Worm (Caenorhabditis elegans) whole organism, L2 larva: Measurements from ENCODE around the gene rpl-43.

ENCODE experiments used
- C34F6.9 ChIP-seq: fragments of 150-350 bp; optimal IDR thresholded peaks from 2 replicates; lab custom pipeline; 2014; ENCODE audit warnings: missing biosample characterization, missing genetic modification characterization
- F13H6.1 ChIP-seq: sonication (generic microtip); optimal IDR thresholded peaks from 2 replicates; lab custom pipeline; 2016; ENCODE audit warnings: missing genetic modification characterization, missing compliant biosample characterization
- R02D3.7 ChIP-seq: fragments of 150-350 bp; optimal IDR thresholded peaks from 2 replicates; lab custom pipeline; 2014; ENCODE audit warnings: missing biosample characterization, missing genetic modification characterization
- ZK546.5 ChIP-seq: sonication (generic microtip); optimal IDR thresholded peaks from 2 replicates; lab custom pipeline; 2017; ENCODE audit warnings: missing biosample characterization, missing genetic modification characterization
- alr-1 ChIP-seq: fragments of 150-350 bp; optimal IDR thresholded peaks from 2 replicates; lab custom pipeline; 2014; ENCODE audit warnings: missing biosample characterization, missing genetic modification characterization
- aly-2 ChIP-seq: fragments of 150-350 bp; optimal IDR thresholded peaks from 2 replicates; lab custom pipeline; 2014; ENCODE audit warnings: missing biosample characterization, missing genetic modification characterization
- ceh-16 ChIP-seq: fragments of 150-350 bp; optimal IDR thresholded peaks from 2 replicates; lab custom pipeline; 2014; ENCODE audit warnings: missing biosample characterization, missing genetic modification characterization
- ceh-82 ChIP-seq: fragments of 150-350 bp; optimal IDR thresholded peaks from 2 replicates; lab custom pipeline; 2014; ENCODE audit warnings: missing biosample characterization, missing genetic modification characterization
- crh-2 ChIP-seq: sonication (generic microtip); optimal IDR thresholded peaks from 2 replicates; lab custom pipeline; 2017; ENCODE audit warnings: missing biosample characterization, missing genetic modification characterization
- dmd-4 ChIP-seq: sonication (generic microtip); optimal IDR thresholded peaks from 2 replicates; lab custom pipeline; 2017; ENCODE audit warnings: missing biosample characterization, missing genetic modification characterization
- egl-27 ChIP-seq: sonication (generic microtip); optimal IDR thresholded peaks from 3 replicates; lab custom pipeline; 2017; ENCODE audit warnings: missing biosample characterization, missing genetic modification reagents, missing genetic modification characterization
- elt-1 ChIP-seq: fragments of 150-350 bp; optimal IDR thresholded peaks from 2 replicates; lab custom pipeline; 2014; ENCODE audit warnings: missing biosample characterization, missing genetic modification characterization
- fos-1 ChIP-seq: fragments of 150-350 bp; optimal IDR thresholded peaks from 2 replicates; lab custom pipeline; 2014; ENCODE audit warnings: missing biosample characterization, missing genetic modification characterization
- lin-11 ChIP-seq: fragments of 150-350 bp; sonication (generic microtip); optimal IDR thresholded peaks from 2 replicates; lab custom pipeline; 2014; ENCODE audit warnings: missing biosample characterization, missing genetic modification characterization, inconsistent platforms, mixed read lengths
- lsy-2 ChIP-seq, 2 experiments: fragments of 150-350 bp in 1 of 2; sonication (generic microtip) in 1 of 2; optimal IDR thresholded peaks; 2 replicates each; lab custom pipeline; 2014 to 2017; ENCODE audit warnings: missing biosample characterization in 2 of 2, missing genetic modification characterization in 2 of 2
- mab-5 ChIP-seq: fragments of 150-350 bp; optimal IDR thresholded peaks from 2 replicates; lab custom pipeline; 2014; ENCODE audit warnings: missing biosample characterization, missing genetic modification characterization
- mbf-1 ChIP-seq: sonication (generic microtip); optimal IDR thresholded peaks from 2 replicates; lab custom pipeline; 2017; ENCODE audit warnings: missing biosample characterization, missing genetic modification characterization
- mdl-1 ChIP-seq, 2 experiments: fragments of 150-350 bp in 1 of 2; sonication (generic microtip) in 1 of 2; optimal IDR thresholded peaks; 2 replicates each; lab custom pipeline; 2017; ENCODE audit warnings: missing biosample characterization in 2 of 2, missing genetic modification characterization in 2 of 2
- nhr-10 ChIP-seq: sonication (generic microtip); optimal IDR thresholded peaks from 2 replicates; lab custom pipeline; 2017; ENCODE audit warnings: missing biosample characterization, missing genetic modification characterization
- nhr-11 ChIP-seq: fragments of 150-350 bp; optimal IDR thresholded peaks from 2 replicates; lab custom pipeline; 2014; ENCODE audit warnings: missing biosample characterization, missing genetic modification characterization
- nhr-12 ChIP-seq: fragments of 150-350 bp; optimal IDR thresholded peaks from 2 replicates; lab custom pipeline; 2014; ENCODE audit warnings: missing biosample characterization, missing genetic modification characterization
- nhr-237 ChIP-seq: fragments of 150-350 bp; optimal IDR thresholded peaks from 2 replicates; lab custom pipeline; 2014; ENCODE audit warnings: missing biosample characterization, missing genetic modification characterization
- nhr-25 ChIP-seq: fragments of 150-350 bp; sonication (generic microtip); optimal IDR thresholded peaks from 3 replicates; lab custom pipeline; 2014; ENCODE audit warnings: missing biosample characterization, missing genetic modification characterization
- nhr-6 ChIP-seq: fragments of 150-350 bp; optimal IDR thresholded peaks from 2 replicates; lab custom pipeline; 2014; ENCODE audit warnings: missing biosample characterization, missing genetic modification characterization
- nhr-77 ChIP-seq: fragments of 150-350 bp; optimal IDR thresholded peaks from 2 replicates; lab custom pipeline; 2014; ENCODE audit warnings: missing biosample characterization, missing genetic modification characterization
- peb-1 ChIP-seq: fragments of 150-350 bp; optimal IDR thresholded peaks from 2 replicates; lab custom pipeline; 2014; ENCODE audit warnings: missing biosample characterization, missing genetic modification characterization
- sem-4 ChIP-seq: fragments of 150-350 bp; optimal IDR thresholded peaks from 2 replicates; lab custom pipeline; 2014; ENCODE audit warnings: missing biosample characterization, missing genetic modification reagents, missing genetic modification characterization
- skn-1 ChIP-seq: sonication (generic microtip); optimal IDR thresholded peaks from 2 replicates; lab custom pipeline; 2017; ENCODE audit warnings: missing biosample characterization, missing genetic modification characterization
- sma-3 ChIP-seq: sonication (generic microtip); optimal IDR thresholded peaks from 2 replicates; lab custom pipeline; 2016; ENCODE audit warnings: missing genetic modification reagents, missing genetic modification characterization, missing compliant biosample characterization
- sma-9 ChIP-seq, 2 experiments: fragments of 150-350 bp in 1 of 2; sonication (generic microtip) in 1 of 2; optimal IDR thresholded peaks; 2 replicates each; lab custom pipeline; 2014 to 2016; ENCODE audit warnings: missing genetic modification characterization in 2 of 2, mild to moderate bottlenecking in 1 of 2, missing biosample characterization in 1 of 2, missing compliant biosample characterization in 1 of 2, missing genetic modification reagents in 1 of 2, moderate library complexity in 1 of 2
- snpc-4 ChIP-seq: fragments of 150-350 bp; optimal IDR thresholded peaks from 2 replicates; lab custom pipeline; 2014; ENCODE audit warnings: missing biosample characterization, missing genetic modification characterization
- unc-55 ChIP-seq: fragments of 150-350 bp; sonication (generic microtip); optimal IDR thresholded peaks from 3 replicates; lab custom pipeline; 2014; ENCODE audit warnings: missing biosample characterization, missing genetic modification reagents, missing genetic modification characterization
- unc-62 ChIP-seq: fragments of 150-350 bp; optimal IDR thresholded peaks from 2 replicates; lab custom pipeline; 2014; ENCODE audit warnings: missing biosample characterization, missing genetic modification reagents, missing genetic modification characterization
- zag-1 ChIP-seq: fragments of 150-350 bp; optimal IDR thresholded peaks from 2 replicates; lab custom pipeline; 2014; ENCODE audit warnings: missing biosample characterization, missing genetic modification characterization
- ztf-1 ChIP-seq: fragments of 200-800 bp; sonication (Bioruptor generic); conservative IDR thresholded peaks from 2 replicates; pipeline ENCODE4 v1.3.6; 2022; ENCODE audit warnings: missing genetic modification characterization, missing compliant biosample characterization
- ztf-4 ChIP-seq: fragments of 150-350 bp; optimal IDR thresholded peaks from 2 replicates; lab custom pipeline; 2014; ENCODE audit warnings: missing biosample characterization, missing genetic modification characterization

The rpl-43 gene

ce11 chrII:14122065-14122464 lies 33.0 kb upstream of the rpl-43 start, which contains the start of gene K09E4.4:
Gene K09E4.4 (minus strand): TSS chrII:14122165.
- no peak for TF ChIP-seq nhr-11 (tag; lab: Kevin White, UChicago)
- no peak for TF ChIP-seq sem-4
- TF ChIP-seq fos-1, result no peak
- TF ChIP-seq nhr-25 (tag; lab: Kevin White, UChicago), result no peak
- no peak for TF ChIP-seq R02D3.7 (tag; lab: Kevin White, UChicago)
- TF ChIP-seq egl-27 (tag; lab: Kevin White, UChicago), result no peak

ce11 chrII:14126841-14127240 lies 28.3 kb upstream of the rpl-43 start, which contains the start of gene K09E4.3:
Gene K09E4.3 (minus strand): TSS chrII:14126941.
- TF ChIP-seq nhr-25 (tag; lab: Kevin White, UChicago), result no peak
- no peak for TF ChIP-seq nhr-6 (tag; lab: Kevin White, UChicago)
- TF ChIP-seq crh-2, result no peak
- no peak for TF ChIP-seq nhr-77
- no peak for TF ChIP-seq nhr-10 (tag; lab: Kevin White, UChicago)
- no peak for TF ChIP-seq aly-2 (tag; lab: Kevin White, UChicago)
- TF ChIP-seq mbf-1 (tag; lab: Kevin White, UChicago), result no peak
- TF ChIP-seq ztf-4, result no peak
- TF ChIP-seq skn-1, result no peak
- no peak for TF ChIP-seq alr-1 (tag; lab: Kevin White, UChicago)
- TF ChIP-seq R02D3.7 (tag; lab: Kevin White, UChicago), result no peak
- no peak for TF ChIP-seq unc-55 (GFP tag; lab: Kevin White, UChicago)
- TF ChIP-seq lin-11 (tag; lab: Kevin White, UChicago), result no peak
- no peak for TF ChIP-seq lsy-2 (tag; optimal IDR thresholded peaks at IDR 0.05; lab: Kevin White, UChicago)
- TF ChIP-seq sma-3, result no peak
- no peak for TF ChIP-seq zag-1
- TF ChIP-seq nhr-237 (tag; lab: Kevin White, UChicago), result no peak
- TF ChIP-seq peb-1 (tag; lab: Kevin White, UChicago), result no peak
- TF ChIP-seq, all 48 proteins: peak for 0

- TF ChIP-seq C34F6.9 (tag; lab: Kevin White, UChicago) (no peak), fos-1 (no peak), mbf-1 (tag; lab: Kevin White, UChicago) (no peak), snpc-4 (no peak), unc-55 (GFP tag; lab: Kevin White, UChicago) (no peak), dmd-4 (tag; lab: Kevin White, UChicago) (no peak), nhr-12 (tag; lab: Kevin White, UChicago) (no peak), sem-4 (no peak), F13H6.1 (tag; lab: Kevin White, UChicago) (no peak), sma-3 (no peak), mab-5 (tag; lab: Kevin White, UChicago) (no peak), elt-1 (no peak)
- TF ChIP-seq, all 48 proteins: peak for 0
These were observed 25.9 kb upstream of the rpl-43 start for ce11 chrII:14129191-14129590.

- TF ChIP-seq snpc-4, result no peak
- no peak for TF ChIP-seq alr-1 (tag; lab: Kevin White, UChicago)
- TF ChIP-seq nhr-12 (tag; lab: Kevin White, UChicago), result no peak
- no peak for TF ChIP-seq unc-62 (GFP tag; lab: Kevin White, UChicago)
- no peak for TF ChIP-seq ztf-1 (GFP tag; lab: Robert Waterston, UW)
- TF ChIP-seq lsy-2 (tag; optimal IDR thresholded peaks at IDR 0.05; lab: Kevin White, UChicago), result no peak
- TF ChIP-seq dmd-4 (tag; lab: Kevin White, UChicago), result no peak
- no peak for TF ChIP-seq sma-9 (GFP tag; optimal IDR thresholded peaks at IDR 0.05; lab: Kevin White, UChicago)
- no peak for TF ChIP-seq sma-9 (tag; optimal IDR thresholded peaks at IDR 0.05; lab: Kevin White, UChicago)
- no peak for TF ChIP-seq mdl-1 (tag; optimal IDR thresholded peaks at IDR 0.05; lab: Kevin White, UChicago)
- no peak for TF ChIP-seq ZK546.5 (tag; lab: Kevin White, UChicago)
- no peak for TF ChIP-seq ceh-82 (tag; lab: Kevin White, UChicago)
- TF ChIP-seq mbf-1 (tag; lab: Kevin White, UChicago), result no peak
- TF ChIP-seq nhr-237 (tag; lab: Kevin White, UChicago), result no peak
- TF ChIP-seq lin-11 (tag; lab: Kevin White, UChicago), result no peak
- TF ChIP-seq skn-1, result no peak
- no peak for TF ChIP-seq nhr-25 (tag; lab: Kevin White, UChicago)
- TF ChIP-seq nhr-77, result no peak
- TF ChIP-seq ceh-16 (tag; lab: Kevin White, UChicago), result no peak
- no peak for TF ChIP-seq mab-5 (tag; lab: Kevin White, UChicago)
These were observed 22.4 kb upstream of the rpl-43 start, which contains the start of gene algn-3 for ce11 chrII:14132733-14133132. Gene algn-3 (minus strand): TSS chrII:14132833.
